Fruit fly (Drosophila melanogaster) whole organism, prepupa: ENCODE measurements around the gene alpha-Est10.

ENCODE experiments used
- CG10631 ChIP-seq: fragments of 200-800 bp; sonication (Bioruptor generic); optimal IDR thresholded peaks from 2 replicates; lab custom pipeline; 2016; ENCODE audit warnings: missing biosample characterization, missing genetic modification characterization
- CG11294 ChIP-seq: fragments of 200-800 bp; sonication (Bioruptor generic); IDR thresholded peaks from 2 replicates; pipeline ENCODE4 v1.3.6; 2022; ENCODE audit warnings: missing biosample characterization, missing genetic modification characterization
- CG11762 ChIP-seq: fragments of 200-800 bp; sonication (Bioruptor generic); optimal IDR thresholded peaks from 3 replicates; lab custom pipeline; 2016; ENCODE audit warnings: missing biosample characterization, missing genetic modification characterization; ENCODE audit not compliant: insufficient read depth
- CG15336 ChIP-seq: fragments of 200-800 bp; sonication (Bioruptor generic); IDR thresholded peaks from 2 replicates; pipeline ENCODE4 v1.3.6; 2022; ENCODE audit warnings: missing biosample characterization, missing genetic modification characterization
- CG1621 ChIP-seq: fragments of 200-800 bp; sonication (Bioruptor generic); optimal IDR thresholded peaks from 3 replicates; lab custom pipeline; 2018; ENCODE audit warnings: missing biosample characterization, mild to moderate bottlenecking, missing genetic modification characterization
- CG31627 ChIP-seq: fragments of 200-800 bp; sonication (Bioruptor generic); optimal IDR thresholded peaks from 3 replicates; lab custom pipeline; 2016; ENCODE audit warnings: missing biosample characterization, missing genetic modification characterization
- CG32006 ChIP-seq: fragments of 200-800 bp; sonication (Bioruptor generic); optimal IDR thresholded peaks from 3 replicates; lab custom pipeline; 2017; ENCODE audit warnings: missing biosample characterization, mild to moderate bottlenecking, missing genetic modification characterization
- CG3919 ChIP-seq: fragments of 200-800 bp; sonication (Bioruptor generic); optimal IDR thresholded peaks from 3 replicates; lab custom pipeline; 2016; ENCODE audit warnings: missing biosample characterization, missing genetic modification characterization
- CG6276 ChIP-seq: fragments of 200-800 bp; sonication (Bioruptor generic); optimal IDR thresholded peaks from 2 replicates; lab custom pipeline; 2017; ENCODE audit warnings: missing biosample characterization, mild to moderate bottlenecking, missing genetic modification characterization
- CG6792 ChIP-seq: fragments of 200-800 bp; sonication (Bioruptor generic); optimal IDR thresholded peaks from 3 replicates; lab custom pipeline; 2016; ENCODE audit warnings: missing biosample characterization, missing genetic modification characterization
- CG6854 ChIP-seq: fragments of 200-800 bp; sonication (Bioruptor generic); optimal IDR thresholded peaks from 2 replicates; lab custom pipeline; 2017; ENCODE audit warnings: missing biosample characterization, mild to moderate bottlenecking, missing genetic modification characterization
- CG8319 ChIP-seq: fragments of 200-800 bp; sonication (Bioruptor generic); optimal IDR thresholded peaks from 3 replicates; lab custom pipeline; 2016; ENCODE audit warnings: missing biosample characterization, missing genetic modification characterization
- Eip75B ChIP-seq: fragments of 200-800 bp; sonication (Bioruptor generic); optimal IDR thresholded peaks from 3 replicates; lab custom pipeline; 2016; ENCODE audit warnings: missing biosample characterization, missing genetic modification characterization
- Eip78C ChIP-seq: fragments of 200-800 bp; sonication (Bioruptor generic); peaks from one replicate; lab custom pipeline; 2016; ENCODE audit warnings: missing biosample characterization, missing genetic modification characterization
- Ets21C ChIP-seq: fragments of 200-800 bp; sonication (Bioruptor generic); optimal IDR thresholded peaks from 3 replicates; lab custom pipeline; 2016; ENCODE audit warnings: missing biosample characterization, missing genetic modification characterization
- Ets96B ChIP-seq: fragments of 200-800 bp; optimal IDR thresholded peaks from 2 replicates; lab custom pipeline; 2019; ENCODE audit warnings: missing biosample characterization, mild to moderate bottlenecking, missing genetic modification characterization, moderate library complexity
- Gug ChIP-seq: fragments of 200-800 bp; sonication (Bioruptor generic); IDR thresholded peaks from 2 replicates; pipeline ENCODE4 v1.3.6; 2022; ENCODE audit warnings: missing biosample characterization, missing genetic modification characterization
- Hr39 ChIP-seq: fragments of 200-800 bp; sonication (Bioruptor generic); optimal IDR thresholded peaks from 2 replicates; lab custom pipeline; 2016; ENCODE audit warnings: missing biosample characterization, missing genetic modification characterization
- Hr4 ChIP-seq: fragments of 200-800 bp; sonication (Bioruptor generic); optimal IDR thresholded peaks from 3 replicates; lab custom pipeline; 2016; ENCODE audit warnings: missing biosample characterization, missing genetic modification characterization
- Lpt ChIP-seq: fragments of 200-800 bp; sonication (Bioruptor generic); optimal IDR thresholded peaks from 3 replicates; lab custom pipeline; 2016; ENCODE audit warnings: missing biosample characterization, missing genetic modification characterization
- Met ChIP-seq: fragments of 200-800 bp; sonication (Bioruptor generic); optimal IDR thresholded peaks from 3 replicates; lab custom pipeline; 2016; ENCODE audit warnings: missing biosample characterization, missing genetic modification characterization
- OdsH ChIP-seq: fragments of 200-800 bp; sonication (Bioruptor generic); optimal IDR thresholded peaks from 3 replicates; lab custom pipeline; 2016; ENCODE audit warnings: missing biosample characterization, missing genetic modification characterization
- Smox ChIP-seq: fragments of 200-800 bp; sonication (Bioruptor generic); optimal IDR thresholded peaks from 3 replicates; lab custom pipeline; 2016; ENCODE audit warnings: missing biosample characterization, missing genetic modification characterization
- Sox14 ChIP-seq: fragments of 200-800 bp; sonication (Bioruptor generic); optimal IDR thresholded peaks from 3 replicates; lab custom pipeline; 2016; ENCODE audit warnings: missing biosample characterization, missing genetic modification characterization
- Sox15 ChIP-seq: fragments of 200-800 bp; sonication (Bioruptor generic); optimal IDR thresholded peaks from 3 replicates; lab custom pipeline; 2016; ENCODE audit warnings: missing biosample characterization, missing genetic modification characterization
- achi ChIP-seq: fragments of 200-800 bp; sonication (Bioruptor generic); optimal IDR thresholded peaks from 3 replicates; lab custom pipeline; 2016; ENCODE audit warnings: missing biosample characterization, missing genetic modification characterization
- acj6 ChIP-seq: fragments of 200-800 bp; sonication (Bioruptor generic); optimal IDR thresholded peaks from 3 replicates; lab custom pipeline; 2016; ENCODE audit warnings: missing biosample characterization, missing genetic modification characterization
- dac ChIP-seq: fragments of 200-800 bp; sonication (Bioruptor generic); optimal IDR thresholded peaks from 2 replicates; lab custom pipeline; 2017; ENCODE audit warnings: missing biosample characterization, mild to moderate bottlenecking, missing genetic modification characterization
- eg ChIP-seq: fragments of 200-800 bp; sonication (Bioruptor generic); IDR thresholded peaks from 3 replicates; pipeline ENCODE4 v1.3.6; 2022; ENCODE audit warnings: missing biosample characterization, missing genetic modification characterization
- fkh ChIP-seq: fragments of 200-800 bp; sonication (Bioruptor generic); optimal IDR thresholded peaks from 3 replicates; lab custom pipeline; 2017; ENCODE audit warnings: missing biosample characterization, mild to moderate bottlenecking, missing genetic modification characterization, moderate library complexity
- lz ChIP-seq: fragments of 200-800 bp; sonication (Bioruptor generic); optimal IDR thresholded peaks from 3 replicates; lab custom pipeline; 2016; ENCODE audit warnings: missing biosample characterization, missing genetic modification characterization
- net ChIP-seq: fragments of 200-800 bp; sonication (Bioruptor generic); optimal IDR thresholded peaks from 3 replicates; lab custom pipeline; 2016; ENCODE audit warnings: missing biosample characterization, missing genetic modification characterization
- salr ChIP-seq, 2 experiments: fragments of 200-800 bp; sonication (Bioruptor generic); optimal IDR thresholded peaks; 3 replicates each; lab custom pipeline; 2016 to 2018; ENCODE audit warnings: missing biosample characterization in 2 of 2, missing genetic modification characterization in 2 of 2, mild to moderate bottlenecking in 1 of 2
- spab ChIP-seq: fragments of 200-800 bp; sonication (Bioruptor generic); optimal IDR thresholded peaks from 2 replicates; lab custom pipeline; 2017; ENCODE audit warnings: missing biosample characterization, mild to moderate bottlenecking, missing genetic modification characterization, missing genetic modification reagents
- svp ChIP-seq: fragments of 200-800 bp; sonication (Bioruptor generic); peaks from one replicate; lab custom pipeline; 2016; ENCODE audit warnings: missing biosample characterization, missing genetic modification characterization
- topi ChIP-seq: fragments of 200-800 bp; sonication (Bioruptor generic); optimal IDR thresholded peaks from 3 replicates; lab custom pipeline; 2016; ENCODE audit warnings: missing biosample characterization, missing genetic modification characterization
- vri ChIP-seq: fragments of 200-800 bp; sonication (Bioruptor generic); optimal IDR thresholded peaks from 3 replicates; lab custom pipeline; 2016; ENCODE audit warnings: missing biosample characterization, mild to moderate bottlenecking, missing genetic modification characterization

The alpha-Est10 gene

dm6 chr3R:7502276-7502675 is 8.6 kb upstream of the alpha-Est10 start, which contains the start of gene Mics1:
Gene Mics1 (minus strand): TSS chr3R:7502376.
- TF ChIP-seq CG10631 (GFP tag; lab: Kevin White, UChicago): no peak
- no peak for TF ChIP-seq fkh (GFP tag; lab: Kevin White, UChicago)
- TF ChIP-seq svp (GFP tag; lab: Kevin White, UChicago): peak; percentile 11
- no peak for TF ChIP-seq Ets96B (tag; lab: Kevin White, UChicago)
- no peak for TF ChIP-seq Ets21C (GFP tag; lab: Kevin White, UChicago)
- TF ChIP-seq Lpt (GFP tag; lab: Kevin White, UChicago): no peak
- no peak for TF ChIP-seq CG6854 (GFP tag; lab: Kevin White, UChicago)

DNA sequence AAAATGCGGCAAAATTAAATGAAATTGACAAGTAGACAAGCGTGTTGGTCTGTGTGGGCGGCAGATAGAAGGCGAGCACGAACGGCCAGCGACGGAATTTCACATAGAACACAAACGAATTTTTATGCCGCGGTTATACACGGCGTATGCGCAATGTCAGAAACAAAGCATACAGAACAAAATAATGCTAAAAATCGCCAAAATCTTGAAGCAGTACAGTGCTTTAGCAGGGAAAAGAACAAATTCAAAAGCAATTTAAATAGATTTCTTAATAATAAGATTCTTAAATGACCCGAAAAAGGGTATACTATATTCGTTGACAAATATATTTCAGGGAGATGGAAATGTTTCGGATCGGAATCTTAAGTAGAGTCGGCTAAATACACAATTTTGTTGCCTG is 6.9 kb upstream of the alpha-Est10 start:
- TF ChIP-seq CG6854 (GFP tag; lab: Kevin White, UChicago): no peak
- TF ChIP-seq Hr39 (GFP tag; lab: Kevin White, UChicago): peak; percentile 10

dm6 chr3R:7499488-7499887 is 5.8 kb upstream of the alpha-Est10 start:
- TF ChIP-seq CG11294 (GFP tag; lab: Robert Waterston, UW) (no peak), acj6 (no peak), svp (GFP tag; lab: Kevin White, UChicago) (peak; percentile 77), vri (GFP tag; lab: Kevin White, UChicago) (peak; percentile 51)

DNA sequence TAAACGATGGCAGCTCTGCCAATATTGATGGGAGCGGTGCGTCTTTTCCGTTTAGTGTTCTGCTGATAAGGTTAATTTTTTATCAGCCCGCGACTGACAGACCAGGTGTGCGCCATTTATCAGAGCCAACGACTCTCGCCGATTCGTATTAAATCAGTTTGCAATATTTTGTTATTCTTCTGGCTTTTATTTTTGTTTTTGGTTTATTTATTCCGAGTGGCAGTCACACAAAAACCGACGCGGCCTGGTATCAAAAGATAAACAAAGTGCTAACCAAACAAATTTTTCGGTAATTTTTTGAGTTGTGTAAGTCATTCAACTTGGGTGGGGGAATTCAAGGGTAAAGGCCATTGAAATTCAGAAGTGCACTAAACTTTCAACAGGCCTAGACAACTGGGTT is 3.8 kb upstream of the alpha-Est10 start:
- peak; percentile 18 for TF ChIP-seq Eip78C (GFP tag; lab: Kevin White, UChicago)
- no peak for TF ChIP-seq CG15336 (GFP tag; lab: Robert Waterston, UW)
- peak; percentile 46 for TF ChIP-seq fkh (GFP tag; lab: Kevin White, UChicago)
- no peak for TF ChIP-seq CG6854 (GFP tag; lab: Kevin White, UChicago)
- peak; percentile 74 for TF ChIP-seq vri (GFP tag; lab: Kevin White, UChicago)

- no peak for TF ChIP-seq topi (GFP tag; lab: Kevin White, UChicago)
- no peak for TF ChIP-seq CG6276 (GFP tag; lab: Kevin White, UChicago)
- TF ChIP-seq net: no peak
- no peak for TF ChIP-seq CG1621 (tag; lab: Kevin White, UChicago)
- no peak for TF ChIP-seq Sox14 (GFP tag; lab: Kevin White, UChicago)
- TF ChIP-seq Gug (GFP tag; lab: Robert Waterston, UW): no peak
- TF ChIP-seq salr (GFP tag; optimal IDR thresholded peaks at IDR 0.05; lab: Kevin White, UChicago): no peak
- no peak for TF ChIP-seq lz (GFP tag; lab: Kevin White, UChicago)
- TF ChIP-seq Smox (GFP tag; lab: Kevin White, UChicago): no peak
- no peak for TF ChIP-seq achi
- TF ChIP-seq spab (GFP tag; lab: Kevin White, UChicago): no peak
- no peak for TF ChIP-seq CG8319 (GFP tag; lab: Kevin White, UChicago)
- no peak for TF ChIP-seq Met (GFP tag; lab: Kevin White, UChicago)
- no peak for TF ChIP-seq vri (GFP tag; lab: Kevin White, UChicago)
Measured at dm6 chr3R:7493171-7493570, 474 bp downstream of the alpha-Est10 start, which contains the start of gene CG42656. Gene CG42656 (minus strand): TSS chr3R:7493271.

DNA sequence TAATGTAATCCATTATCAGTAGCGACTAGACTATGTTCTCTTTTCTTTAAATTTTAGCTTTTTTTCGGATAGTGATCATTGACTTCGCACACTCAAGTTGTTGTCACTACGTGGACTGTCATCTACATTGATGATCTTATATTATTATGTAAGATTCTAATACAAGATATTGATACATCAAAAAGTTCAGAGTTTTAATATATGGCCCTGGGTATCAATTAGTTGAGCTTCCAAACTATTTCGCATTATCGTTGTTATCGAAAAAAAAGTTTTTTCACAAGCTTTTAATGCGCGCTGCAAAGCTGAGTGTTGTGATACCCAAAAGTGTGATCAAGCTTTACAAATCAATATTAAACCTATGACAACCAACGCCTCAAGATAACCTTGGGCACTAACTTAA is 1.5 kb downstream of the alpha-Est10 start:
- TF ChIP-seq salr (GFP tag; optimal IDR thresholded peaks at IDR 0.05; lab: Kevin White, UChicago) (peak in 1 of 2 experiments; percentile 23), CG6854 (GFP tag; lab: Kevin White, UChicago) (no peak), Ets96B (tag; lab: Kevin White, UChicago) (no peak), Ets21C (GFP tag; lab: Kevin White, UChicago) (no peak), Sox15 (GFP tag; lab: Kevin White, UChicago) (no peak), CG15336 (GFP tag; lab: Robert Waterston, UW) (no peak), eg (GFP tag; lab: Robert Waterston, UW) (no peak), lz (GFP tag; lab: Kevin White, UChicago) (no peak), CG6792 (GFP tag; lab: Kevin White, UChicago) (no peak), fkh (GFP tag; lab: Kevin White, UChicago) (peak; percentile 79), vri (GFP tag; lab: Kevin White, UChicago) (no peak), CG11294 (GFP tag; lab: Robert Waterston, UW) (no peak), achi (no peak), svp (GFP tag; lab: Kevin White, UChicago) (peak; percentile 78), OdsH (GFP tag; lab: Kevin White, UChicago) (no peak), Eip78C (GFP tag; lab: Kevin White, UChicago) (peak; percentile 72), Hr4 (GFP tag; lab: Kevin White, UChicago) (peak; percentile 31), Eip75B (no peak), CG3919 (GFP tag; lab: Kevin White, UChicago) (no peak), Lpt (GFP tag; lab: Kevin White, UChicago) (no peak), CG32006 (GFP tag; lab: Kevin White, UChicago) (peak; percentile 36), CG11762 (GFP tag; lab: Kevin White, UChicago) (no peak), CG31627 (GFP tag; lab: Kevin White, UChicago) (no peak), dac (no peak)
